Worm (Caenorhabditis elegans): Measurements from ENCODE around the gene plst-1.

plst-1 gene

DNA sequence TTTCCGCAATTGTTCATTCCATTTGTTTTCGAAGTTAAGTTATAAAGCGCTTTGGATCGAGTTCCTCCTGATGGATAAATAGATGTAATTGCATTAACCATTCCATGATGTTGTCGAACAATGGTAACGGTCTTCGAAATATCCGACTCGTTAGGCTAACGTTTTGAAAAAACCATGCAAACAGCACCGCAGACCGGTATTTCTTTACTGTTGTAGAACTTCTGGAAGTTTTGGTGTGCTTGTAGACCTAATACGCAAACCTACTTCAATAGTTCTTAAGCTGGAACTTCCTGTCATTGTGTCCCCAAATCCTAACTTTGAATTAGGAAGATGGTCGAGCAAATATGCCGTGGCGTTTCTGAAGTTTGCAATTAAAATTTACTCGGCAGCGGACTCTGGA, 44.2 kb upstream of the plst-1 start, which contains the start of gene F38A1.9:
F38A1.9 (minus strand) TSS at position 101 of the 400 bp plus-strand sequence.
- no peak for TF ChIP-seq tbx-9 (tag; optimal IDR thresholded peaks at IDR 0.05; ENCODE audit: borderline replicate concordance)
- no peak for TF ChIP-seq let-607 (tag; optimal IDR thresholded peaks at IDR 0.05)
- no peak for TF ChIP-seq ama-1 (optimal IDR thresholded peaks at IDR 0.05)
- no peak for TF ChIP-seq ama-1 (GFP tag; optimal IDR thresholded peaks at IDR 0.05)
- TF ChIP-seq ets-4 (GFP tag; optimal IDR thresholded peaks at IDR 0.05), result no peak
- TF ChIP-seq nfya-1 (tag; optimal IDR thresholded peaks at IDR 0.05; ENCODE audit: borderline replicate concordance, insufficient read depth), result no peak
- no peak for TF ChIP-seq ztf-25 (GFP tag; IDR thresholded peaks at IDR 0.05)
- no peak for TF ChIP-seq ztf-26 (tag; optimal IDR thresholded peaks at IDR 0.05)
- TF ChIP-seq F33H1.4 (GFP tag; IDR thresholded peaks at IDR 0.05), result no peak
- TF ChIP-seq attf-6 (GFP tag; IDR thresholded peaks at IDR 0.05), result no peak
- TF ChIP-seq hmg-20 (GFP tag; IDR thresholded peaks at IDR 0.05), result no peak
- TF ChIP-seq ztf-28 (GFP tag; IDR thresholded peaks at IDR 0.05), result no peak
- no peak for TF ChIP-seq bed-1 (GFP tag; IDR thresholded peaks at IDR 0.05)
- no peak for TF ChIP-seq Y53G8AR.9 (GFP tag; conservative IDR thresholded peaks at IDR 0.05)
- TF ChIP-seq F23B12.7 (tag; optimal IDR thresholded peaks at IDR 0.05; ENCODE audit: insufficient read depth), result no peak

DNA sequence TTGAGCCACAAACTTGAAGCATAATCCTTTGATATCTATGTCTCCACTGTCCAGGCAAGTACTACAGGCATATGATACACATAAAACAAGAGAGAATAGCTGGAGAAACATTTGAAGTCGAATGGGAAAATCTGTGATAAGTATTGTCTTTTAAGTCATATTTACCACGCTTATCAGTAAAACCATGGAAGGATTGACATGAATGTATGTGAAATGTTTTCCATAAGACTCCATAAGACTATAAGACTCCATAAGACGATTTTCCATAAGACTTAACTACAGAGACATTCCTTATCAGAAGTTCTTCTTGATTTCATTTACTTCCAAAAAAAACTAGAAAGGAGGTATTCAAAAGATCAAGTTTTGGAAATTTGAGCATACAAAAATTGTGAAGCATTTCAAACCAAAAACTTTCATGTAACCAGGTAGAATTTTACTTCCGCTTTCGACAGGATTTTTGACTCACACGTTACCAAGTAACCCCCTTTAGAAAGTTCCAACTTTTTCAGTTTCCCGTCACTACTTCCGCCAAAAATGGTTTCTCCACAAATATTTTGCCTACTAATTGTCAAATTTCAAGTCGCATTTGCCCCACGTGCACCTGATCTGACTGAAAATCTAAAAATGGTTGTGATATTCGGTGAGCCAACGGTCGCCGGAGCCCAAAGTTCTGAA, 42.5 kb upstream of the plst-1 start, which contains the start of the genes clec-165 and F38A1.11:
clec-165 (minus strand) TSS at position 125 of the 675 bp plus-strand sequence.
F38A1.11 (plus strand) TSS at position 625 of the 675 bp plus-strand sequence.
- peak; percentile 25 for TF ChIP-seq nhr-80 (tag; optimal IDR thresholded peaks at IDR 0.05)
- TF ChIP-seq Y53G8AR.9 (GFP tag; conservative IDR thresholded peaks at IDR 0.05), result no peak
- no peak for TF ChIP-seq K11D2.4 (GFP tag; IDR thresholded peaks at IDR 0.05)
- no peak for TF ChIP-seq hsf-1 (GFP tag; IDR thresholded peaks at IDR 0.05)
- no peak for TF ChIP-seq egl-44 (GFP tag; IDR thresholded peaks at IDR 0.05)

DNA sequence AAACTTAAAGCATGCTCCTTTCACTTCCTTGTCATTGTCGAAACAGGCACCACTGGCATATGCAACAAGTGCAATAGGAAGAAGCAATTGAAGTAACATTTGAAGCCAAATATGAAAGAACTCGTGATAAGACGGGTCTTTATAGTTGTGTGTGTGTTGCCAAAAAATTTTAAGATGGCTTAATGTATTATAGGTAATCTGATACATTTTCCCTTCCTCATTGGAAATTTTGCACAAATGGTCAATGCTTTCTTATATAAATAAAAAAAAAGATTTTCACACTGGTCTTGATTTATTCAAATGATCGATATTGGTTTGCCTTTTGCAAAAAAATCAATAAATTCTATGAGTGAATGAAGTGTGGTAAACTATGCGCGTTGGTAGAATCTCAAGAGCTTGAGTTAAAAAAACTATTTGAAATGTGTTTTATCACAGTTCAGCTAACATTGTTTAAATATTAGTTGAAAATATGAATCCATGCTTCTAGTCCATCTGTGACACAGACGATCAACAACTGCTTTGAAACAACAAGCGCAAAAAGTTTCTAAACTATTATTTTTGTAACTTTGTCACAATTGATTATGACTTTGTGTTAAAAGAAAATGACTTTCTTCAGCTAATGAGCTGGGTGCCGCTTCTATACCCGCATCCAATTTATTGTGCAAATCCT, 38.0 kb upstream of the plst-1 start, which contains the start of the genes clec-166 and F38A1.6:
clec-166 (minus strand) TSS at position 101 of the 670 bp plus-strand sequence.
F38A1.6 (plus strand) TSS at position 620 of the 670 bp plus-strand sequence.
- TF ChIP-seq egrh-3 (GFP tag; IDR thresholded peaks at IDR 0.05) (no peak), efl-1 (GFP tag; optimal IDR thresholded peaks at IDR 0.05) (no peak), repo-1 (tag; optimal IDR thresholded peaks at IDR 0.05) (no peak), T07F8.4 (tag; optimal IDR thresholded peaks at IDR 0.05) (no peak)

DNA sequence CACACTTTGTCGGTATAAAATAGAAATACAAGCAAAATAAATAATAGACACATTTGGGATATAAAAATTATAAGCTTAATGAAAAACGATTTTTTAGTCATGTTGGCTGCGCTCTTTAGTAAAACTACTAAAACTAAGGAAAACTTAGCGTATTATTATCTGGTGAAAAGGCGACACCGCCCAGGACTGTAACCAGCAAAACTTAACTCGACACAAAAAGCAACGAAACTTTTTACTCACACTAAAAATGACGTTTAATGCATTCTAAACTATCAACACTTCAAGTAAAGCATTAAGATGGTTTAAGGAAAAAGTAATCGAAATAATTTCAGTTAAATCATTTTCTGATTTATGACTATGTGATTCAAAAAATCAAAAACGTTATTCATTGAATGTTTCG, 33.8 kb upstream of the plst-1 start, which contains the start of gene clec-167:
clec-167 (minus strand) TSS at position 101 of the 400 bp plus-strand sequence.
- TF ChIP-seq B0336.3 (GFP tag; IDR thresholded peaks at IDR 0.05), result no peak
- no peak for TF ChIP-seq nhr-179 (tag; optimal IDR thresholded peaks at IDR 0.05)
- no peak for TF ChIP-seq hmg-1.2 (GFP tag; IDR thresholded peaks at IDR 0.05)
- no peak for TF ChIP-seq ztf-26 (tag; optimal IDR thresholded peaks at IDR 0.05)
- no peak for TF ChIP-seq madf-10 (tag; optimal IDR thresholded peaks at IDR 0.05)
- no peak for TF ChIP-seq ceh-58 (GFP tag; IDR thresholded peaks at IDR 0.05)
- no peak for TF ChIP-seq nhr-90 (tag; optimal IDR thresholded peaks at IDR 0.05)
- TF ChIP-seq B0019.2 (GFP tag; conservative IDR thresholded peaks at IDR 0.05), result no peak
- TF ChIP-seq lin-40 (tag; optimal IDR thresholded peaks at IDR 0.05), result no peak
- no peak for TF ChIP-seq ccch-3 (GFP tag; optimal IDR thresholded peaks at IDR 0.05)
- TF ChIP-seq unc-62 (GFP tag; optimal IDR thresholded peaks at IDR 0.05), result no peak
- TF ChIP-seq lir-1 (GFP tag; conservative IDR thresholded peaks at IDR 0.05), result no peak
- no peak for TF ChIP-seq lin-26 (GFP tag; IDR thresholded peaks at IDR 0.05)
- no peak for TF ChIP-seq hlh-26 (GFP tag; conservative IDR thresholded peaks at IDR 0.05)
- TF ChIP-seq F52B5.7 (tag; optimal IDR thresholded peaks at IDR 0.05), result no peak
- no peak for TF ChIP-seq sptf-2 (GFP tag; optimal IDR thresholded peaks at IDR 0.05)
- TF ChIP-seq die-1 (tag; optimal IDR thresholded peaks at IDR 0.05), result no peak
